Fruit fly (Drosophila melanogaster) Kc167 (cell line): ENCODE data around the gene Gr94a.

ENCODE experiments used
- Myc ChIP-seq: fragments of >200 bp; optimal IDR thresholded peaks from 2 replicates; lab custom pipeline; 2017; ENCODE audit warnings: missing external identifiers
- Sin3A ChIP-seq: fragments of >200 bp; optimal IDR thresholded peaks from 2 replicates; lab custom pipeline; 2018; ENCODE audit warnings: missing external identifiers
- psq ChIP-seq: fragments of >200 bp; optimal IDR thresholded peaks from 2 replicates; lab custom pipeline; 2017; ENCODE audit warnings: missing external identifiers
- ttk ChIP-seq: sonication (Bioruptor generic); optimal IDR thresholded peaks from 2 replicates; lab custom pipeline; 2017; ENCODE audit warnings: missing external identifiers

dm6 chr3R:23057390-23057789, 5.9 kb downstream of the Gr94a start:
- TF ChIP-seq Myc (lab: Kevin White, UChicago) (no peak), Sin3A (lab: Kevin White, UChicago) (no peak), ttk (lab: Kevin White, UChicago) (no peak), psq (no peak)
